Fruit fly (Drosophila melanogaster) whole organism, embryonic: ENCODE data around the gene CG32985.
A peak's percentile ranks its signal among the peaks of the same experiment; 100 is the strongest.

Experiments used
- Adf1 ChIP-seq: fragments of 200-800 bp; sonication (Bioruptor generic); IDR thresholded peaks from 2 replicates; pipeline ENCODE4 v1.3.6; 2022; ENCODE audit warnings: missing biosample characterization, missing genetic modification characterization
- B-H2 ChIP-seq: fragments of 200-800 bp; sonication (Bioruptor generic); optimal IDR thresholded peaks from 2 replicates; lab custom pipeline; 2018; ENCODE audit warnings: missing biosample characterization, mild to moderate bottlenecking, missing genetic modification characterization
- Bdp1 ChIP-seq: fragments of 200-800 bp; sonication (Bioruptor generic); optimal IDR thresholded peaks from 3 replicates; lab custom pipeline; 2016; ENCODE audit warnings: missing biosample characterization, missing genetic modification characterization
- CG1024 ChIP-seq: fragments of 200-800 bp; sonication (Bioruptor generic); IDR thresholded peaks from 2 replicates; pipeline ENCODE4 v1.3.6; 2022; ENCODE audit warnings: missing biosample characterization, missing genetic modification characterization
- CG10565 ChIP-seq: fragments of 200-800 bp; sonication (Bioruptor generic); optimal IDR thresholded peaks from 3 replicates; lab custom pipeline; 2016; ENCODE audit warnings: missing biosample characterization, mild to moderate bottlenecking, missing genetic modification characterization
- CG12071 ChIP-seq: fragments of 200-800 bp; sonication (Bioruptor generic); optimal IDR thresholded peaks from 3 replicates; lab custom pipeline; 2018; ENCODE audit warnings: missing biosample characterization, mild to moderate bottlenecking, missing genetic modification characterization
- CG12236 ChIP-seq: fragments of 200-800 bp; sonication (Bioruptor generic); optimal IDR thresholded peaks from 2 replicates; lab custom pipeline; 2016; ENCODE audit warnings: missing biosample characterization, missing genetic modification characterization
- CG13287 ChIP-seq: fragments of 200-800 bp; sonication (Bioruptor generic); IDR thresholded peaks from 2 replicates; pipeline ENCODE4 v1.3.6; 2022; ENCODE audit warnings: missing biosample characterization, missing genetic modification characterization; ENCODE audit not compliant: partially characterized antibody
- CG15269 ChIP-seq: fragments of 200-800 bp; sonication (Bioruptor generic); optimal IDR thresholded peaks from 2 replicates; lab custom pipeline; 2018; ENCODE audit warnings: missing biosample characterization, mild to moderate bottlenecking, missing genetic modification characterization, moderate library complexity
- CG17328 ChIP-seq: fragments of 200-800 bp; sonication (Bioruptor generic); IDR thresholded peaks from 2 replicates; pipeline ENCODE4 v1.3.6; 2022; ENCODE audit warnings: missing biosample characterization, missing genetic modification characterization
- CG1792 ChIP-seq: fragments of 200-800 bp; sonication (Bioruptor generic); optimal IDR thresholded peaks from 2 replicates; lab custom pipeline; 2016; ENCODE audit warnings: missing biosample characterization, missing genetic modification characterization
- CG18599 ChIP-seq: fragments of 200-800 bp; sonication (Bioruptor generic); optimal IDR thresholded peaks from 3 replicates; lab custom pipeline; 2017; ENCODE audit warnings: missing biosample characterization, missing genetic modification characterization, mild to moderate bottlenecking, moderate library complexity, missing genetic modification reagents
- CG31365 ChIP-seq: fragments of 200-800 bp; sonication (Bioruptor generic); optimal IDR thresholded peaks from 2 replicates; lab custom pipeline; 2018; ENCODE audit warnings: missing biosample characterization, mild to moderate bottlenecking, missing genetic modification characterization
- CG3281 ChIP-seq: fragments of 200-800 bp; sonication (Bioruptor generic); optimal IDR thresholded peaks from 3 replicates; lab custom pipeline; 2017; ENCODE audit warnings: missing biosample characterization, mild to moderate bottlenecking, missing genetic modification characterization
- CG33213 ChIP-seq: fragments of 200-800 bp; sonication (Bioruptor generic); optimal IDR thresholded peaks from 3 replicates; lab custom pipeline; 2016; ENCODE audit warnings: missing biosample characterization, missing genetic modification characterization
- CG4617 ChIP-seq: fragments of 200-800 bp; sonication (Bioruptor generic); optimal IDR thresholded peaks from 3 replicates; lab custom pipeline; 2016; ENCODE audit warnings: missing biosample characterization, missing genetic modification characterization, borderline replicate concordance
- CG6254 ChIP-seq: fragments of 200-800 bp; sonication (Bioruptor generic); optimal IDR thresholded peaks from 3 replicates; lab custom pipeline; 2017; ENCODE audit warnings: mild to moderate bottlenecking, missing biosample characterization, missing genetic modification reagents, missing genetic modification characterization
- CG6791 ChIP-seq: fragments of 200-800 bp; sonication (Bioruptor generic); IDR thresholded peaks from 3 replicates; pipeline ENCODE4 v1.3.6; 2022; ENCODE audit warnings: missing biosample characterization, missing genetic modification characterization; ENCODE audit not compliant: partially characterized antibody
- CG7556 ChIP-seq: fragments of 200-800 bp; sonication (Bioruptor generic); optimal IDR thresholded peaks from 2 replicates; lab custom pipeline; 2017; ENCODE audit warnings: missing biosample characterization, mild to moderate bottlenecking, missing genetic modification characterization
- CG7928 ChIP-seq: fragments of 200-800 bp; sonication (Bioruptor generic); optimal IDR thresholded peaks from 2 replicates; lab custom pipeline; 2017; ENCODE audit warnings: missing biosample characterization, mild to moderate bottlenecking, missing genetic modification characterization
- Dbx ChIP-seq: fragments of 200-800 bp; sonication (Bioruptor generic); IDR thresholded peaks from 3 replicates; pipeline ENCODE4 v1.3.6; 2022; ENCODE audit warnings: missing biosample characterization, missing genetic modification characterization
- ERR ChIP-seq: fragments of 200-800 bp; sonication (Bioruptor generic); optimal IDR thresholded peaks from 2 replicates; lab custom pipeline; 2016; ENCODE audit warnings: missing biosample characterization, missing genetic modification characterization
- Fer2 ChIP-seq: fragments of 200-800 bp; sonication (Bioruptor generic); optimal IDR thresholded peaks from 2 replicates; lab custom pipeline; 2018; ENCODE audit warnings: missing biosample characterization, mild to moderate bottlenecking, missing genetic modification characterization, moderate library complexity
- Lpt ChIP-seq: fragments of >200 bp; optimal IDR thresholded peaks from 2 replicates; lab custom pipeline; 2018; ENCODE audit warnings: missing biosample characterization, missing genetic modification characterization
- MBD-R2 ChIP-seq: fragments of 200-800 bp; sonication (Bioruptor generic); IDR thresholded peaks from 2 replicates; pipeline ENCODE4 v1.3.6; 2022; ENCODE audit warnings: missing biosample characterization, missing genetic modification characterization
- Max ChIP-seq: fragments of 200-800 bp; sonication (Bioruptor generic); optimal IDR thresholded peaks from 2 replicates; lab custom pipeline; 2016; ENCODE audit warnings: missing biosample characterization, mild to moderate bottlenecking, missing genetic modification characterization
- Oli ChIP-seq: fragments of 200-800 bp; sonication (Bioruptor generic); optimal IDR thresholded peaks from 2 replicates; lab custom pipeline; 2018; ENCODE audit warnings: missing biosample characterization, mild to moderate bottlenecking, missing genetic modification characterization, moderate library complexity
- Tbp ChIP-seq: fragments of >200 bp; optimal IDR thresholded peaks from 2 replicates; lab custom pipeline; 2018; ENCODE audit warnings: missing biosample characterization, missing genetic modification characterization
- YL-1 ChIP-seq: fragments of 200-800 bp; sonication (Bioruptor generic); optimal IDR thresholded peaks from 3 replicates; lab custom pipeline; 2017; ENCODE audit warnings: missing biosample characterization, mild to moderate bottlenecking, missing genetic modification characterization
- ap ChIP-seq: fragments of 200-800 bp; sonication (Bioruptor generic); IDR thresholded peaks from 2 replicates; pipeline ENCODE4 v1.3.6; 2022; ENCODE audit warnings: missing biosample characterization, missing genetic modification characterization
- ase ChIP-seq: fragments of 200-800 bp; sonication (Bioruptor generic); IDR thresholded peaks from 3 replicates; pipeline ENCODE4 v1.3.6; 2022; ENCODE audit warnings: missing biosample characterization, missing genetic modification characterization
- ash1 ChIP-seq: fragments of 200-800 bp; sonication (Bioruptor generic); optimal IDR thresholded peaks from 2 replicates; lab custom pipeline; 2018; ENCODE audit warnings: missing biosample characterization, mild to moderate bottlenecking, missing genetic modification characterization
- bigmax ChIP-seq: fragments of 200-800 bp; sonication (Bioruptor generic); optimal IDR thresholded peaks from 2 replicates; lab custom pipeline; 2018; ENCODE audit warnings: missing biosample characterization, mild to moderate bottlenecking, missing genetic modification characterization
- cad ChIP-seq: fragments of >200 bp; optimal IDR thresholded peaks from 2 replicates; lab custom pipeline; 2017; ENCODE audit warnings: missing biosample characterization, missing genetic modification characterization
- chinmo ChIP-seq: fragments of 200-800 bp; sonication (Bioruptor generic); IDR thresholded peaks from 4 replicates; pipeline ENCODE4 v1.3.6; 2022; ENCODE audit warnings: missing biosample characterization, missing genetic modification characterization; ENCODE audit not compliant: partially characterized antibody
- ems ChIP-seq: fragments of 200-800 bp; sonication (Bioruptor generic); optimal IDR thresholded peaks from 3 replicates; lab custom pipeline; 2016; ENCODE audit warnings: missing biosample characterization, missing genetic modification characterization
- exex ChIP-seq: fragments of 200-800 bp; sonication (Bioruptor generic); optimal IDR thresholded peaks from 4 replicates; lab custom pipeline; 2018; ENCODE audit warnings: missing biosample characterization, mild to moderate bottlenecking, missing genetic modification characterization, moderate library complexity
- fd64A ChIP-seq: fragments of 200-800 bp; sonication (Bioruptor generic); optimal IDR thresholded peaks from 3 replicates; lab custom pipeline; 2018; ENCODE audit warnings: missing biosample characterization, mild to moderate bottlenecking, missing genetic modification characterization
- fu2 ChIP-seq: fragments of 200-800 bp; sonication (Bioruptor generic); optimal IDR thresholded peaks from 2 replicates; lab custom pipeline; 2016; ENCODE audit warnings: missing biosample characterization, missing genetic modification characterization
- nerfin-1 ChIP-seq: fragments of 200-800 bp; sonication (Bioruptor generic); optimal IDR thresholded peaks from 3 replicates; lab custom pipeline; 2019; ENCODE audit warnings: missing biosample characterization, mild to moderate bottlenecking, missing genetic modification characterization, moderate library complexity
- pros ChIP-seq: fragments of 200-800 bp; sonication (Bioruptor generic); optimal IDR thresholded peaks from 3 replicates; lab custom pipeline; 2019; ENCODE audit warnings: missing biosample characterization, mild to moderate bottlenecking, missing genetic modification characterization, moderate library complexity
- psq ChIP-seq: fragments of 200-800 bp; sonication (Bioruptor generic); optimal IDR thresholded peaks from 2 replicates; lab custom pipeline; 2017; ENCODE audit warnings: missing biosample characterization, missing genetic modification characterization
- run ChIP-seq: fragments of 200-800 bp; sonication (Bioruptor generic); optimal IDR thresholded peaks from 3 replicates; lab custom pipeline; 2018; ENCODE audit warnings: missing biosample characterization, mild to moderate bottlenecking, missing genetic modification characterization
- sc ChIP-seq, 3 experiments: fragments of >200 bp in 2 of 3; fragments of 200-800 bp in 1 of 3; sonication (Bioruptor generic) in 1 of 3; optimal IDR thresholded peaks; 2 replicates in 2 of 3; 3 replicates in 1 of 3; lab custom pipeline; 2017; ENCODE audit warnings: mild to moderate bottlenecking in 1 of 3, missing biosample characterization in 1 of 3, missing genetic modification characterization in 1 of 3, missing genetic modification reagents in 1 of 3
- sob ChIP-seq: fragments of 200-800 bp; sonication (Bioruptor generic); IDR thresholded peaks from 2 replicates; pipeline ENCODE4 v1.3.6; 2022; ENCODE audit warnings: missing biosample characterization, missing genetic modification characterization
- zen2 ChIP-seq: fragments of 200-800 bp; sonication (Bioruptor generic); IDR thresholded peaks from 3 replicates; pipeline ENCODE4 v1.3.6; 2022; ENCODE audit warnings: missing biosample characterization, missing genetic modification characterization; ENCODE audit not compliant: partially characterized antibody
- zf30C ChIP-seq: fragments of 200-800 bp; sonication (Bioruptor generic); optimal IDR thresholded peaks from 3 replicates; lab custom pipeline; 2018; ENCODE audit warnings: missing biosample characterization, mild to moderate bottlenecking, missing genetic modification characterization
- zfh1 ChIP-seq: fragments of 200-800 bp; sonication (Bioruptor generic); IDR thresholded peaks from 3 replicates; pipeline ENCODE4 v1.3.6; 2022; ENCODE audit warnings: missing biosample characterization, missing genetic modification characterization

The CG32985 gene

dm6 chr2L:8952194-8953037, 9.9 kb upstream of the CG32985 start (continued):
- TF ChIP-seq zen2 (no peak), CG6254 (no peak), CG15269 (tag; lab: Kevin White, UChicago) (peak; percentile 39), Fer2 (tag; lab: Kevin White, UChicago) (no peak), ash1 (GFP tag; lab: Kevin White, UChicago) (no peak), CG10565 (no peak), cad (GFP tag; lab: Kevin White, UChicago) (no peak), ap (GFP tag; lab: Robert Waterston, UW) (no peak), fd64A (GFP tag; lab: Kevin White, UChicago) (no peak), CG7556 (GFP tag; lab: Kevin White, UChicago) (no peak), CG4617 (no peak), CG12236 (GFP tag; lab: Kevin White, UChicago) (no peak), Lpt (no peak), fu2 (GFP tag; lab: Kevin White, UChicago) (peak; percentile 9), exex (tag; lab: Kevin White, UChicago) (peak; percentile 97), CG12071 (GFP tag; lab: Kevin White, UChicago) (peak; percentile 30), Tbp (no peak), zfh1 (0 out of 3 replicates have a peak, but pooled peaks have one; percentile 22), MBD-R2 (GFP tag; lab: Robert Waterston, UW) (peak; percentile 32; the same call in 1 of the 2 replicates), bigmax (GFP tag; lab: Kevin White, UChicago) (no peak), sc (optimal IDR thresholded peaks at IDR 0.05; lab: Kevin White, UChicago) (no peak), sc (GFP tag; optimal IDR thresholded peaks at IDR 0.05; lab: Kevin White, UChicago) (no peak), sob (GFP tag; lab: Robert Waterston, UW) (peak; percentile 36; the same call in 1 of the 2 replicates), YL-1 (no peak), CG1792 (GFP tag; lab: Kevin White, UChicago) (no peak), Dbx (GFP tag; lab: Robert Waterston, UW) (peak; percentile 41; the same call in 1 of the 3 replicates), psq (GFP tag; lab: Kevin White, UChicago) (no peak), Oli (tag; lab: Kevin White, UChicago) (peak; percentile 31), CG7928 (GFP tag; lab: Kevin White, UChicago) (no peak), Adf1 (GFP tag; lab: Robert Waterston, UW) (no peak), CG18599 (GFP tag; lab: Kevin White, UChicago) (peak; percentile 79), chinmo (GFP tag; lab: Robert Waterston, UW) (no peak), CG33213 (GFP tag; lab: Kevin White, UChicago) (peak; percentile 51), ase (GFP tag; lab: Robert Waterston, UW) (peak; percentile 46; the same call in 1 of the 3 replicates), run (tag; lab: Kevin White, UChicago) (peak; percentile 9), pros (no peak), CG6791 (GFP tag; lab: Robert Waterston, UW) (no peak; the same call in 1 of the 3 replicates), CG3281 (peak; percentile 28), nerfin-1 (no peak), CG17328 (GFP tag; lab: Robert Waterston, UW) (peak; percentile 49; the same call in 1 of the 2 replicates), CG1024 (no peak), ems (GFP tag; lab: Kevin White, UChicago) (no peak), B-H2 (GFP tag; lab: Kevin White, UChicago) (no peak), CG31365 (tag; lab: Kevin White, UChicago) (no peak), CG13287 (GFP tag; lab: Robert Waterston, UW) (peak; percentile 46; the same call in 1 of the 2 replicates), zf30C (no peak), ERR (GFP tag; lab: Kevin White, UChicago) (no peak), Bdp1 (GFP tag; lab: Kevin White, UChicago) (no peak), Max (GFP tag; lab: Kevin White, UChicago) (no peak)
